Fruit fly (Drosophila melanogaster): ENCODE measurements around the gene Rcc1.

Rcc1 gene

dm6 chr3L:5932363-5932914, at the start of gene Rcc1 (continued):
- TF ChIP-seq zfh2 (GFP tag; optimal IDR thresholded peaks at IDR 0.05) (peak; percentile 15), CG14710 (tag; optimal IDR thresholded peaks at IDR 0.05) (peak; percentile 86), otp (GFP tag; IDR thresholded peaks at IDR 0.05) (0 out of 3 replicates have a peak, but pooled peaks have one; percentile 9), CG17829 (tag; optimal IDR thresholded peaks at IDR 0.05) (peak; percentile 37), CG7963 (GFP tag; IDR thresholded peaks at IDR 0.05; ENCODE audit: partially characterized antibody) (peak; percentile 38; the same call in 1 of the 3 replicates), Sry-δ (GFP tag; optimal IDR thresholded peaks at IDR 0.05) (peak; percentile 87), CG8944 (GFP tag; optimal IDR thresholded peaks at IDR 0.05) (peak; percentile 29), CG2202 (tag; optimal IDR thresholded peaks at IDR 0.05) (no peak), kni (GFP tag; optimal IDR thresholded peaks at IDR 0.05) (peak; percentile 64), row (GFP tag; IDR thresholded peaks at IDR 0.05) (peak; percentile 53), ken (GFP tag; IDR thresholded peaks at IDR 0.05) (no peak), YL-1 (GFP tag; optimal IDR thresholded peaks at IDR 0.05) (peak; percentile 28), nmo (GFP tag; optimal IDR thresholded peaks at IDR 0.05) (peak; percentile 74), ato (GFP tag; IDR thresholded peaks at IDR 0.05; ENCODE audit: partially characterized antibody) (peak; percentile 62), CG2116 (GFP tag; optimal IDR thresholded peaks at IDR 0.05) (peak; percentile 99), lola (GFP tag; optimal IDR thresholded peaks at IDR 0.05) (peak in 1 of 3 experiments; percentile 14), p53 (GFP tag; optimal IDR thresholded peaks at IDR 0.05) (no peak), pzg (GFP tag; optimal IDR thresholded peaks at IDR 0.05) (peak; percentile 90), ftz-f1 (GFP tag; optimal IDR thresholded peaks at IDR 0.05) (peak; percentile 100), CG18262 (tag; optimal IDR thresholded peaks at IDR 0.05) (peak; percentile 4), Stat92E (GFP tag; optimal IDR thresholded peaks at IDR 0.05) (peak in 1 of 3 experiments; percentile 4), gfzf (GFP tag; optimal IDR thresholded peaks at IDR 0.05) (peak; percentile 70), CG1603 (tag; optimal IDR thresholded peaks at IDR 0.05) (peak; percentile 80), cg (GFP tag; optimal IDR thresholded peaks at IDR 0.05) (peak; percentile 82), CG17361 (GFP tag; IDR thresholded peaks at IDR 0.05) (no peak), sens-2 (GFP tag; IDR thresholded peaks at IDR 0.05) (no peak), D (optimal IDR thresholded peaks at IDR 0.05) (peak; percentile 72), D (GFP tag; optimal IDR thresholded peaks at IDR 0.05) (no peak), Jarid2 (GFP tag; optimal IDR thresholded peaks at IDR 0.05) (no peak), Tbp (GFP tag; optimal IDR thresholded peaks at IDR 0.05) (peak; percentile 64), Hsf (GFP tag; optimal IDR thresholded peaks at IDR 0.05) (peak; percentile 27), CG15696 (tag; optimal IDR thresholded peaks at IDR 0.05) (peak; percentile 23), Ets65A (GFP tag) (peak; percentile 65), fd3F (GFP tag; optimal IDR thresholded peaks at IDR 0.05) (no peak), Elba2 (GFP tag; optimal IDR thresholded peaks at IDR 0.05) (peak; percentile 83), Dll (GFP tag; IDR thresholded peaks at IDR 0.05; ENCODE audit: partially characterized antibody) (peak; percentile 75), bab2 (GFP tag; optimal IDR thresholded peaks at IDR 0.05) (no peak), fd64A (GFP tag; optimal IDR thresholded peaks at IDR 0.05) (no peak), CG13287 (GFP tag; IDR thresholded peaks at IDR 0.05; ENCODE audit: partially characterized antibody) (peak; percentile 78), Dp (GFP tag; optimal IDR thresholded peaks at IDR 0.05) (peak; percentile 97), CG2712 (tag; optimal IDR thresholded peaks at IDR 0.05) (peak; percentile 29), Sry-β (GFP tag; optimal IDR thresholded peaks at IDR 0.05) (peak; percentile 99), tll (GFP tag; optimal IDR thresholded peaks at IDR 0.05) (peak in 1 of 2 experiments; percentile 77), CG9215 (GFP tag; IDR thresholded peaks at IDR 0.05) (no peak), BEAF-32 (GFP tag; optimal IDR thresholded peaks at IDR 0.05) (peak; percentile 74), CG17186 (GFP tag; optimal IDR thresholded peaks at IDR 0.05) (peak; percentile 97), Nf-YA (GFP tag; IDR thresholded peaks at IDR 0.05) (no peak), CG33213 (GFP tag; optimal IDR thresholded peaks at IDR 0.05) (peak; percentile 63), pfk (GFP tag; optimal IDR thresholded peaks at IDR 0.05) (no peak)

Data from whole organism, embryonic.